Fruit fly (Drosophila melanogaster): ENCODE data around the gene CG14664.

The CG14664 gene

dm6 chr3R:5215334-5216307 lies 8.3 kb upstream of the CG14664 start:
- peak; percentile 25 for TF ChIP-seq noc (tag; optimal IDR thresholded peaks at IDR 0.05)

dm6 chr3R:5216308-5216765 lies 7.6 kb upstream of the CG14664 start:
- no peak for TF ChIP-seq noc (tag; optimal IDR thresholded peaks at IDR 0.05)

dm6 chr3R:5217278-5217714 lies 6.6 kb upstream of the CG14664 start, which contains the start of gene cno:
Gene cno, minus strand, starts transcription at chr3R:5217456.
- no peak for TF ChIP-seq noc (tag; optimal IDR thresholded peaks at IDR 0.05)

- TF ChIP-seq noc (tag; optimal IDR thresholded peaks at IDR 0.05): no peak
These were observed 4.5 kb upstream of the CG14664 start, which contains the start of the genes Prosbeta2R2 and CG1116 for dm6 chr3R:5219466-5219865. Gene Prosbeta2R2, minus strand, starts transcription at chr3R:5219528. Gene CG1116, plus strand, starts transcription at chr3R:5219657.

DNA sequence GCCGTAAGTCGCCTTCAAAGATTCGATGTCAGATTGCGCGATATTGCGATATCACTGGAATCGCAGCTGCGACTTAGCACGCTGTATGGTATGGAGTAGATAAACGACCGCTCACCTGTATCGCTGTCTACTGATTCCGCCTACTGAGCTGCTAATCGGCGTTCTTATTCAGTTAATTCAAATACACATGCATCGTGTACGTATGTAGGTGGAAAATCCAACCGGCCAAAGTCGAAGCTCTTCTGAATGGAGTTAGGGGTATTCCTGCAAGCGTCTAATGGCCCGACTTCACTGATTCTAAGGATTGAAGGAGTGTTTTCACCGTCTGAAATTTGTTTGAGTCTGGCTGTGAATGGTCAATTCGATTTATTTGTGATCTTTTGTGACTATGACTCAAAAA lies 804 bp upstream of the CG14664 start, which contains the start of gene CG2604:
TSS of gene CG2604 (minus strand) at position 231 of the 400 bp plus-strand sequence.
- no peak for TF ChIP-seq noc (tag; optimal IDR thresholded peaks at IDR 0.05)

- no peak for TF ChIP-seq noc (tag; optimal IDR thresholded peaks at IDR 0.05)
These were observed 2.1 kb downstream of the CG14664 start, which contains the start of gene Vps37B for dm6 chr3R:5226025-5226424. Gene Vps37B, plus strand, starts transcription at chr3R:5226158.

DNA sequence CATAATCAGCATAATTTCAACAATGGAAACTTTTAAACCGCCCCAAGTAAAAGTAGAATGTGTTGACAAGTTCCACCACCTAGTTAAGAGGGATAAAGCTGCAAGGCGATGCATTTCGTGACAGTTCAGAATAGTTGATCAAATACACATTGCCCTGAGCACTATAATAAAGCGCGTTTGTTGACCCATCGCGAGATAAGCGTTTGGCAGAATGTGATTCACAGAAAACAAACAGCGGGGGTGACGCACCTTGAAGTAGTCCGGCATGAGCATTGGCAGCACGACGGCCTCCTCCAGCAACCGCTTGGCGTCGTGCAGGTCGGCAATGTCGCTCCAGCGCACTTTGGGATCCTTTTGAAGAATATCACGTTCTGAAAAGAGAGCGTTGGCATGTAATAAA lies 5.5 kb downstream of the CG14664 start:
- TF ChIP-seq noc (tag; optimal IDR thresholded peaks at IDR 0.05): no peak

DNA sequence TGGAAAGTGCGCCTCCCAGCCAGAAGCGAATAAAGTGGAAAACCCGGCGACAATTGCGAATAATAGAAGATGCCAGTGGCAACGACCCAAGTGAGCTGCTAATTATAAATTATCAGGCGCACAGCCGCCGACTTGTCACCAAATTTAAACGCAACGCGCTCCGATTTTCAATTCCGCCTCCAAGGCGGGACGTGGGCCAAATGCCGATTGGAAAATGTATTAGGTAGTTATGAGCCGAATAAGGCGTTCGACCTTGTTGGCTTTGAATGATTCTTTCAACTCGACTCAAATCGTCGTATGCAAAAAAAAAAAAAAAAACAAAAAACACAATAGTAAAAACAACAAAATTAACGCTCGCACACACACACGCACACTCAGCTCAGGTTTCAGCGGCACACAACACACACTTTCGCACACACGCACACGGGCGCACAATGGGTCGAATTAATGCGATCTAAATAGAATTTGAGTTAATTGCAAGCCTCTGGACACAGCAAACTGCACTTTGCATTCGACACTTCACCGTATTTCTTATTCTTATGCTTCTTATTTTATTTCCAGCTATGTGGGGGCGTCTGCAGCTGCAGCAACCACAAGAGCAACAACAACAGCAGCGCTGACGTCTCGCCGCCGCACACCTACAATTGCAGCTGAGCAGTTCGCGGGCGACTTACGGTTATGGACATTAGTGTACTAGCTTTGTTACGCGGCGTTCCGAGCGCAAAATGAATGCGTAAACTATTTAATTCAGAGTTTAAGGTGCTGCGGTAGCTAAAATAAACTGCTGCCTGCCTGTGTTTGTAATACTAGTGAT lies 7.7 kb downstream of the CG14664 start:
- TF ChIP-seq noc (tag; optimal IDR thresholded peaks at IDR 0.05): no peak

dm6 chr3R:5232197-5232607 lies 8.3 kb downstream of the CG14664 start, which contains the start of the genes Kat60 and Mms19:
Gene Kat60, minus strand, starts transcription at chr3R:5232209.
Gene Mms19, plus strand, starts transcription at chr3R:5232543.
- peak; percentile 55 for TF ChIP-seq noc (tag; optimal IDR thresholded peaks at IDR 0.05)

- TF ChIP-seq noc (tag; optimal IDR thresholded peaks at IDR 0.05): no peak
These were observed 13.3 kb downstream of the CG14664 start, which contains the start of gene rtp for dm6 chr3R:5237215-5237614. Gene rtp, minus strand, starts transcription at chr3R:5237315.

- TF ChIP-seq noc (tag; optimal IDR thresholded peaks at IDR 0.05): no peak
These were observed 16.8 kb downstream of the CG14664 start, which contains the start of gene CG33293 for dm6 chr3R:5240721-5241120. Gene CG33293, minus strand, starts transcription at chr3R:5240735.

DNA sequence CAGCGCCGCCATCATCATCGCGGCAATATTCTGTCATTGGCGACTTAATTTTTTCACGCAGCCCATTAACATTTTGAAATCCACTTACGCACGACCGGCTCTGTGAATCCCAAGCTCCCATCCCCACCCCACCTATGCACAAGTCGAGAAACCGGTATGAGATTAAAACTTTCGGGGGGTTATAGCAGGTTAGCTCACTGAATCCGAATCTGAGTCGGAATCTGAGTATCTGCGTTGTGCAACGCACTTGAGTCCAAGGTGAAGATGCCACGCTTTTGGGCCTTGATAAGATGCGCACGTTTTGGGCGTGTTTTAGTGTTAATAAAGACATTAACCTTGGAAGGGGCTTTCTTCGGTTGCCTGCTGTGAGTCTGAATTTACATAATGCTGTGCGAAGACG lies 23.0 kb downstream of the CG14664 start:
- no peak for TF ChIP-seq noc (tag; optimal IDR thresholded peaks at IDR 0.05)

dm6 chr3R:5249308-5249707 lies 25.4 kb downstream of the CG14664 start:
- no peak for TF ChIP-seq noc (tag; optimal IDR thresholded peaks at IDR 0.05)

- peak; percentile 26 for TF ChIP-seq noc (tag; optimal IDR thresholded peaks at IDR 0.05)
These were observed 26.7 kb downstream of the CG14664 start for dm6 chr3R:5250530-5251242.

dm6 chr3R:5251243-5251865 lies 27.4 kb downstream of the CG14664 start, which contains the start of gene CtsF:
Gene CtsF, minus strand, starts transcription at chr3R:5251745.
- TF ChIP-seq noc (tag; optimal IDR thresholded peaks at IDR 0.05): peak; percentile 67
